Fruit fly (Drosophila melanogaster): ENCODE data around the gene CG31643.

The CG31643 gene

dm6 chr2L:6075345-6075744, 37.4 kb downstream of the CG31643 start (continued):
- TF ChIP-seq Awh (GFP tag; IDR thresholded peaks at IDR 0.05) (no peak), CG12236 (GFP tag; optimal IDR thresholded peaks at IDR 0.05) (no peak), Dip3 (GFP tag; optimal IDR thresholded peaks at IDR 0.05) (no peak), HLH4C (GFP tag; IDR thresholded peaks at IDR 0.05; ENCODE audit: partially characterized antibody) (no peak), ci (GFP tag; IDR thresholded peaks at IDR 0.05) (0 out of 3 replicates have a peak, but pooled peaks have one; percentile 59), CG12071 (GFP tag; optimal IDR thresholded peaks at IDR 0.05) (no peak), luna (GFP tag; optimal IDR thresholded peaks at IDR 0.05) (no peak), CG17328 (GFP tag; IDR thresholded peaks at IDR 0.05) (no peak), CG42726 (GFP tag; IDR thresholded peaks at IDR 0.05; ENCODE audit: partially characterized antibody) (peak; percentile 54; the same call in 1 of the 2 replicates), lilli (GFP tag; optimal IDR thresholded peaks at IDR 0.05) (no peak), CG10565 (GFP tag; optimal IDR thresholded peaks at IDR 0.05) (no peak), dmrt99B (tag; optimal IDR thresholded peaks at IDR 0.05) (no peak), Six4 (GFP tag; optimal IDR thresholded peaks at IDR 0.05) (no peak), bowl (GFP tag; IDR thresholded peaks at IDR 0.05) (no peak), Deaf1 (tag; optimal IDR thresholded peaks at IDR 0.05) (peak; percentile 48), shn (GFP tag; optimal IDR thresholded peaks at IDR 0.05) (no peak), gt (GFP tag; IDR thresholded peaks at IDR 0.05) (no peak), CG13775 (GFP tag; optimal IDR thresholded peaks at IDR 0.05) (no peak), CG10543 (GFP tag; optimal IDR thresholded peaks at IDR 0.05) (peak; percentile 41), CG12769 (tag; optimal IDR thresholded peaks at IDR 0.05) (peak; percentile 80), CG4328 (GFP tag; optimal IDR thresholded peaks at IDR 0.05) (no peak), chinmo (GFP tag; IDR thresholded peaks at IDR 0.05; ENCODE audit: partially characterized antibody) (no peak), az2 (GFP tag; optimal IDR thresholded peaks at IDR 0.05) (no peak), Atf-2 (GFP tag; optimal IDR thresholded peaks at IDR 0.05) (no peak), CG11696 (GFP tag; IDR thresholded peaks at IDR 0.05) (no peak), B-H2 (GFP tag; optimal IDR thresholded peaks at IDR 0.05) (no peak), cad (GFP tag; optimal IDR thresholded peaks at IDR 0.05) (no peak), ttk (GFP tag; IDR thresholded peaks at IDR 0.05) (peak; percentile 70; the same call in 1 of the 2 replicates), chm (GFP tag; IDR thresholded peaks at IDR 0.05) (peak; percentile 57; the same call in 1 of the 2 replicates), CG18599 (GFP tag; optimal IDR thresholded peaks at IDR 0.05) (peak; percentile 28), Dp (GFP tag; optimal IDR thresholded peaks at IDR 0.05) (no peak), da (GFP tag; optimal IDR thresholded peaks at IDR 0.05) (no peak), zen (tag; optimal IDR thresholded peaks at IDR 0.05) (no peak), CoRest (tag; optimal IDR thresholded peaks at IDR 0.05) (no peak), CG2712 (tag; optimal IDR thresholded peaks at IDR 0.05) (no peak), Hsf (GFP tag; optimal IDR thresholded peaks at IDR 0.05) (no peak), CG2875 (GFP tag; optimal IDR thresholded peaks at IDR 0.05) (no peak), dpn (GFP tag; optimal IDR thresholded peaks at IDR 0.05) (no peak), CG3847 (GFP tag; IDR thresholded peaks at IDR 0.05) (no peak), jigr1 (GFP tag; IDR thresholded peaks at IDR 0.05) (no peak), Blimp-1 (GFP tag; optimal IDR thresholded peaks at IDR 0.05) (peak; percentile 98), CG34422 (GFP tag; IDR thresholded peaks at IDR 0.05) (no peak), Ptx1 (GFP tag; IDR thresholded peaks at IDR 0.05) (no peak), unpg (GFP tag; optimal IDR thresholded peaks at IDR 0.05) (no peak), CG1832 (GFP tag; optimal IDR thresholded peaks at IDR 0.05) (no peak), ara (GFP tag; IDR thresholded peaks at IDR 0.05) (peak; percentile 22; the same call in 1 of the 2 replicates), gsb-n (tag; optimal IDR thresholded peaks at IDR 0.05) (no peak)

Data from whole organism, embryonic.